Fruit fly (Drosophila melanogaster): ENCODE measurements around the gene PolD1.

PolD1 gene

dm6 chr3L:15988039-15988546, 478 bp upstream of the PolD1 start, which contains the start of gene Hip14 (continued):
- TF ChIP-seq lov (optimal IDR thresholded peaks at IDR 0.05), result no peak
- TF ChIP-seq lov (GFP tag; IDR thresholded peaks at IDR 0.05), result no peak
- TF ChIP-seq Jarid2 (GFP tag; optimal IDR thresholded peaks at IDR 0.05), result no peak
- TF ChIP-seq CG4854 (GFP tag; optimal IDR thresholded peaks at IDR 0.05), result no peak
- no peak for TF ChIP-seq ems (GFP tag; optimal IDR thresholded peaks at IDR 0.05)
- TF ChIP-seq peb (GFP tag; IDR thresholded peaks at IDR 0.05), result no peak
- no peak for TF ChIP-seq Rfx (GFP tag; IDR thresholded peaks at IDR 0.05)
- TF ChIP-seq Dbx (GFP tag; IDR thresholded peaks at IDR 0.05), result no peak
- TF ChIP-seq insv (GFP tag; optimal IDR thresholded peaks at IDR 0.05), result no peak
- no peak for TF ChIP-seq CG15073 (GFP tag; optimal IDR thresholded peaks at IDR 0.05)
- TF ChIP-seq Hr3 (GFP tag; optimal IDR thresholded peaks at IDR 0.05), result peak; percentile 12
- no peak for TF ChIP-seq cad (GFP tag; optimal IDR thresholded peaks at IDR 0.05)
- TF ChIP-seq zfh2 (GFP tag; optimal IDR thresholded peaks at IDR 0.05), result peak; percentile 19
- peak; percentile 31 for TF ChIP-seq CG15514 (GFP tag; optimal IDR thresholded peaks at IDR 0.05)
- no peak for TF ChIP-seq CG10543 (GFP tag; optimal IDR thresholded peaks at IDR 0.05)
- no peak for TF ChIP-seq gce (GFP tag; IDR thresholded peaks at IDR 0.05)
- TF ChIP-seq dmrt11E (tag; optimal IDR thresholded peaks at IDR 0.05), result no peak
- TF ChIP-seq esg (GFP tag; conservative IDR thresholded peaks at IDR 0.05), result no peak
- peak; percentile 7 for TF ChIP-seq CG2120 (GFP tag; optimal IDR thresholded peaks at IDR 0.05)
- TF ChIP-seq ato (GFP tag; IDR thresholded peaks at IDR 0.05; ENCODE audit: partially characterized antibody), result 0 out of 2 replicates have a peak, but pooled peaks have one; percentile 12
- no peak for TF ChIP-seq CG4360 (GFP tag; IDR thresholded peaks at IDR 0.05)
- TF ChIP-seq psq (GFP tag; optimal IDR thresholded peaks at IDR 0.05), result no peak
- TF ChIP-seq CG10979 (tag; optimal IDR thresholded peaks at IDR 0.05), result no peak
- TF ChIP-seq Sox102F (GFP tag; optimal IDR thresholded peaks at IDR 0.05), result no peak
- TF ChIP-seq CG32767 (GFP tag; IDR thresholded peaks at IDR 0.05), result 0 out of 2 replicates have a peak, but pooled peaks have one; percentile 13
- peak in 1 of 2 experiments; percentile 49 for TF ChIP-seq Pdp1 (GFP tag; optimal IDR thresholded peaks at IDR 0.05)
- TF ChIP-seq grau (tag; optimal IDR thresholded peaks at IDR 0.05), result no peak
- peak; percentile 56 for TF ChIP-seq CG15479 (GFP tag; optimal IDR thresholded peaks at IDR 0.05)
- peak; percentile 16; the same call in 1 of the 2 replicates for TF ChIP-seq Adf1 (GFP tag; IDR thresholded peaks at IDR 0.05)
- no peak for TF ChIP-seq ttk (GFP tag; IDR thresholded peaks at IDR 0.05)
- no peak for TF ChIP-seq Atf6 (GFP tag; IDR thresholded peaks at IDR 0.05)
- peak; percentile 64 for TF ChIP-seq bbx (GFP tag; IDR thresholded peaks at IDR 0.05; ENCODE audit: partially characterized antibody)
- TF ChIP-seq Ssrp (tag; optimal IDR thresholded peaks at IDR 0.05), result peak; percentile 21
- TF ChIP-seq Meics (GFP tag; optimal IDR thresholded peaks at IDR 0.05), result no peak
- no peak for TF ChIP-seq CG14965 (GFP tag; optimal IDR thresholded peaks at IDR 0.05; ENCODE audit: borderline replicate concordance)
- peak; percentile 53 for TF ChIP-seq gfzf (GFP tag; optimal IDR thresholded peaks at IDR 0.05)
- TF ChIP-seq H15 (GFP tag; IDR thresholded peaks at IDR 0.05), result no peak
- TF ChIP-seq HLH3B (GFP tag; IDR thresholded peaks at IDR 0.05), result no peak
- TF ChIP-seq CG18764 (GFP tag; optimal IDR thresholded peaks at IDR 0.05), result no peak
- no peak for TF ChIP-seq abd-A (tag; optimal IDR thresholded peaks at IDR 0.05)
- no peak for TF ChIP-seq Fer3 (tag; optimal IDR thresholded peaks at IDR 0.05)
- TF ChIP-seq CG31441 (GFP tag; IDR thresholded peaks at IDR 0.05), result peak; percentile 63
- no peak for TF ChIP-seq tin (GFP tag; optimal IDR thresholded peaks at IDR 0.05)
- TF ChIP-seq CG6272 (GFP tag; IDR thresholded peaks at IDR 0.05), result 0 out of 2 replicates have a peak, but pooled peaks have one; percentile 4
- no peak for TF ChIP-seq CG10654 (GFP tag; optimal IDR thresholded peaks at IDR 0.05)
- TF ChIP-seq Doc3 (GFP tag; IDR thresholded peaks at IDR 0.05; ENCODE audit: partially characterized antibody), result peak; percentile 41; the same call in 1 of the 3 replicates
- no peak for TF ChIP-seq aop (GFP tag; IDR thresholded peaks at IDR 0.05)
- TF ChIP-seq Mes4 (GFP tag; optimal IDR thresholded peaks at IDR 0.05), result no peak
- TF ChIP-seq HLH54F (GFP tag; optimal IDR thresholded peaks at IDR 0.05), result peak; percentile 0
- TF ChIP-seq B-H1 (GFP tag; IDR thresholded peaks at IDR 0.05), result no peak
- peak; percentile 80 for TF ChIP-seq nerfin-1 (tag; optimal IDR thresholded peaks at IDR 0.05)
